Worm (Caenorhabditis elegans) whole organism, L4/young adult: ENCODE data around the gene C30H6.5.

Source experiments
- W03F9.2 ChIP-seq: fragments of 150-350 bp; optimal IDR thresholded peaks from 2 replicates; lab custom pipeline; 2014; ENCODE audit warnings: missing biosample characterization, missing genetic modification characterization
- dao-5 ChIP-seq: sonication (generic microtip); optimal IDR thresholded peaks from 2 replicates; lab custom pipeline; 2016; ENCODE audit warnings: missing genotype, missing genetic modification characterization, moderate library complexity, missing compliant biosample characterization
- him-1 ChIP-seq: sonication (generic microtip); optimal IDR thresholded peaks from 2 replicates; lab custom pipeline; 2016; ENCODE audit warnings: missing genotype, missing genetic modification reagents, missing genetic modification characterization, missing compliant biosample characterization

DNA sequence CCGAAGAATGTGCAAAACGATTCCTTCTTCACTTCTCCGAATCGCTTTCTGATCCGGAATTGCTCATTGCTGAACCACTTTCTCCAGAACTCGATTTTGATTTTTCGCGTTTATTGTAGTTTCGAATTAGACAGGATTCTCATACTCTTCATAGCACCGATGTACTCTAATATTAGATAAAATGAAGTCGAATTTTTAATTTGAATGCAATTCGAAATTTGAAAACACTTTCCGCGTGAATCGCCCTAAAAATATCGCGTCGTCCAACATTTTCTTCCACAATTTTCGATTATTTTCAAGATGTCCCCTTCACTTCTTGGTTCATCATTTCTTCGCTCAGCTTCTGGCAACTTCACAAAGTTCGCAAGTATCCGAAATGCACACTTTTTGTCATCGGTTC is 10.5 kb downstream of the C30H6.5 start, which contains the start of gene C30H6.8:
- TF ChIP-seq W03F9.2 (tag; lab: Kevin White, UChicago) = no peak
- no peak for TF ChIP-seq him-1
- TF ChIP-seq dao-5 (tag; lab: Kevin White, UChicago) = no peak
